Worm (Caenorhabditis elegans) whole organism, young adult: ENCODE data around the gene smim-14.

Experiments used
- C06A6.2 ChIP-seq: fragments of 200-800 bp; sonication (Bioruptor generic); conservative IDR thresholded peaks from 2 replicates; pipeline ENCODE4 v1.3.6; 2022; ENCODE audit warnings: missing genetic modification characterization, missing compliant biosample characterization
- F33H1.4 ChIP-seq: fragments of 200-800 bp; sonication (Bioruptor generic); IDR thresholded peaks from 2 replicates; pipeline ENCODE4 v1.3.6; 2022; ENCODE audit warnings: missing genetic modification reagents, missing genetic modification characterization, missing compliant biosample characterization
- ZK185.1 ChIP-seq: sonication (generic microtip); optimal IDR thresholded peaks from 2 replicates; lab custom pipeline; 2016; ENCODE audit warnings: mild to moderate bottlenecking, missing genetic modification characterization, missing compliant biosample characterization; ENCODE audit not compliant: poor library complexity, severe bottlenecking
- aptf-3 ChIP-seq: fragments of 200-800 bp; sonication (Bioruptor generic); IDR thresholded peaks from 2 replicates; pipeline ENCODE4 v1.3.6; 2022; ENCODE audit warnings: missing genetic modification characterization, missing compliant biosample characterization
- dox-1 ChIP-seq: fragments of 200-800 bp; sonication (Bioruptor generic); IDR thresholded peaks from 2 replicates; pipeline ENCODE4 v1.3.6; 2022; ENCODE audit warnings: missing genetic modification reagents, missing genetic modification characterization, missing compliant biosample characterization
- egl-18 ChIP-seq: fragments of 200-800 bp; sonication (Bioruptor generic); IDR thresholded peaks from 2 replicates; pipeline ENCODE4 v1.3.6; 2022; ENCODE audit warnings: missing genetic modification reagents, missing genetic modification characterization, missing compliant biosample characterization
- hsf-1 ChIP-seq: fragments of 200-800 bp; sonication (Bioruptor generic); IDR thresholded peaks from 2 replicates; pipeline ENCODE4 v1.3.6; 2022; ENCODE audit warnings: missing genetic modification reagents, missing genetic modification characterization, missing compliant biosample characterization
- madf-3 ChIP-seq: fragments of 200-800 bp; sonication (Bioruptor generic); IDR thresholded peaks from 2 replicates; pipeline ENCODE4 v1.3.6; 2022; ENCODE audit warnings: missing genetic modification reagents, missing genetic modification characterization, missing compliant biosample characterization
- mel-28 ChIP-seq: sonication (generic microtip); optimal IDR thresholded peaks from 2 replicates; lab custom pipeline; 2016; ENCODE audit warnings: borderline replicate concordance, mild to moderate bottlenecking, missing genetic modification characterization, missing compliant biosample characterization
- unc-130 ChIP-seq: sonication (generic microtip); optimal IDR thresholded peaks from 2 replicates; lab custom pipeline; 2016; ENCODE audit warnings: missing genetic modification reagents, missing genetic modification characterization, missing compliant biosample characterization
- ztf-28 ChIP-seq: fragments of 200-800 bp; sonication (Bioruptor generic); IDR thresholded peaks from 2 replicates; pipeline ENCODE4 v1.3.6; 2022; ENCODE audit warnings: missing genetic modification reagents, missing genetic modification characterization, missing compliant biosample characterization

DNA sequence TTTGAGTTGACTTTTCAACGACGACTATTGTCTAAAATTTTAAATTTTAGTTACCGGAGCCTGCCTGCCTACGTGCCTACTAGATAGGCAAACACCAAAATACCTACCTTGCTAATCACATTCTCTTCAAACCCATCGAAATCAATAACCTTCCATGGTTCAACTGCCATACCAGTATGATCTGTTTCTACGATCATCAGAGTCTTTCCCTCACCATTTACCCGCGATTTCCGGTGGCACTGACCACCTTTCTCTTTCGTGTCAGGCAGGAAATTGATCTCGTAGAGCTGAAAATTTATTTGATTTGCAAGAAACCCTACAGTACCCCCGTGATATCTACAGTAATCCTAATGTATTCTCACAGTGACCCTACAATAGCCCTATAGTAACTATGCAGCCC lies 15.4 kb upstream of the smim-14 start:
- TF ChIP-seq ztf-28 (no peak), unc-130 (no peak), aptf-3 (GFP tag; lab: Robert Waterston, UW) (no peak), mel-28 (tag; lab: Kevin White, UChicago) (no peak), hsf-1 (GFP tag; lab: Robert Waterston, UW) (no peak), F33H1.4 (GFP tag; lab: Robert Waterston, UW) (no peak), dox-1 (no peak), ZK185.1 (no peak), madf-3 (GFP tag; lab: Robert Waterston, UW) (no peak), C06A6.2 (GFP tag; lab: Robert Waterston, UW) (no peak), egl-18 (GFP tag; lab: Robert Waterston, UW) (no peak)
